Fruit fly (Drosophila melanogaster) ovary, adult (tissue): ENCODE measurements around the gene gdl.

Experiments used
- CG17801 ChIP-seq: fragments of 200-800 bp; optimal IDR thresholded peaks from 2 replicates; lab custom pipeline; 2019; ENCODE audit warnings: missing biosample characterization, mild to moderate bottlenecking, missing genetic modification characterization, moderate library complexity; ENCODE audit not compliant: partially characterized antibody

gdl gene

DNA sequence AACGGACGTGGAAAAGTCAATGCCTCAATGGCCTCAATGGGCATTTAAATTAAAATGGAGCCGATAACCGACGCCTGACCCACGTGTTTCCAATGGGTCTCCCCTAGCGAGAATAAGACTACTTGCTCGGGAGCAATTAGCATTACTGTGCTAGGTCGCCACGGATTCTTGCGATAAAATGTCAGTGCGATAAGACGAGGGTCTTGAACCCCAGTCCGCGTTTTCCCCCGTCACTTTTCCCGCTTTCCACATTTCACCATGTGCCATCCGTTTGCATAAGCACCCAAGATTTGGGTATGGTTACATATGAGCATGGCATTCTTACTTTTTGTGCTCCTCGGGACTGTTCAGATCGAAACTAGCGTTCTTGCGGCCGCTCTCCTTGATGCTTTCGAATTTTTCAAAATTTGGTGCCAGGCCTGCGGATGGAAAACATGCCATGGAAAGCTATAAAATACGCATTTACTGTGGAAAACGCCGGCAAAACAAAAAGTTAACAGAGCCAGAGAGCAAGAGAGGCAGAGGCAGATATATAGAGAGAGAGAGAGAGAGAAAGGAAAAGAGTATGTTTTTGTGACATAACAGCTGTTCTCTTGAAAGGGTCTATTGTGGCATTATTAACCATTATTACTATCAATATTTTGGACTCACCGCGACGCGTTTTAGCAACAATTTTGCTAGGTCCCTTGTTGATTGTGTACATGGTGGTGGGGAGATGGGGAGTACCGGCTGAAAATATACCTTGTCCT is 1.9 kb upstream of the gdl start:
- TF ChIP-seq CG17801: no peak

DNA sequence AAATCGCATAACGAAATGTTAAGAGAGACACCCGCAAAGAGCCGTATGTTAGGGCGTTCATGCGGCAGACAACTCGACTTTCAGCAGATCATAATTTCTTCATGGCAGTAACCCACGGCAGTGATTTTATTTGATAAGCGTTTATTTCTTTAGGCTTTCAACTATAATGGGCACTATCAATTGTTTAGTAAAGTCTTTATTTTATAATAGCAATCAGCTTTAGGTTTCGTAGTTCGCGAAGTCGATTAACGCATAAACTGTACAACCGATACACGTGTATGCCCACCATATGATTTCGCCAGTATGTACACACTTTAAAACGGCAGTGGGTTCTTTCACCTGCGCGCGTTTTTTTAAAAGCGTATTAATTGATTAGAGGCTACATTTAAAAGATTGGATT is 1.0 kb upstream of the gdl start, which contains the start of gene CG7841:
Gene CG7841 (minus strand): TSS at position 20 of the 400 bp plus-strand sequence.
- TF ChIP-seq CG17801: peak; percentile 99

DNA sequence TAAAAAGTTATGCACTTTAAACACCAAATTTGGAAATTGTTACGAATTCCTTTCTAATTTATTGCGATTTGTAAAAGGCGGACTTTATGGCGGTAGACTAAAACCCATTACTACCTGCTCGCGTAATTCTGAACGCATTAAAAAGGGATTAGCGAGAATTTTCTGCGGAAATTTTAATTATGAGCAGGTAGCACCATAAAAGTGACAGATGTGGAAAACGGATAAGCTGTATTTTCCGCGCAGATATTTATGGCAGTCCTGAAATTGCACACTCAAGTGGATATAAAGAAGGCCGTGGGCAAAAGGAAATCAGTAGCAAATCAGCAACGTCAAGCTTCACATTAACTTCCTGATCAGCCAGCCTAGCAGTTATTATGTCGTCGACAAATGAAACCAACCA is 495 bp upstream of the gdl start, which contains the start of gene Z600:
Gene Z600 (plus strand): TSS at position 312 of the 400 bp plus-strand sequence.
- TF ChIP-seq CG17801: no peak

DNA sequence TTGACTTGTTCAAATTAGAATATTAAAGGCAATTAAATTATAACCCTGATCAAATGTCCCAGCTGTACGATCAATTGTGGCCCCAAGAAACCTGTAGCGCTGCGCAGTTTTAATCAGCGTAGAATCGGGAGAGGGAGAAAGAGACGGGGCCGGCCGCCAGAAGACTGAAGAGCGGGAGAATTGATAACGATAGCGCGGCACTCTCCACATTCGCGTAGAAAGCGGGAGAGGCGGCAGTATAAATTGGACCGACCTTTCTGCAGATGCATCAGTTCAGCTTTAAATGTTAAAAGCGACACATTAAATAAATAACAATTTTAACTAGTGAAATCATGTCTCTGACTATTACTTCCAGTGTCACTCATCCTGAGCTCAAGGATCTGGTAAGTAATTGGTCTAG is 1.5 kb downstream of the gdl start, which contains the start of gene MsrA:
Gene MsrA (plus strand): TSS at position 266 of the 400 bp plus-strand sequence.
- TF ChIP-seq CG17801: peak; percentile 36

DNA sequence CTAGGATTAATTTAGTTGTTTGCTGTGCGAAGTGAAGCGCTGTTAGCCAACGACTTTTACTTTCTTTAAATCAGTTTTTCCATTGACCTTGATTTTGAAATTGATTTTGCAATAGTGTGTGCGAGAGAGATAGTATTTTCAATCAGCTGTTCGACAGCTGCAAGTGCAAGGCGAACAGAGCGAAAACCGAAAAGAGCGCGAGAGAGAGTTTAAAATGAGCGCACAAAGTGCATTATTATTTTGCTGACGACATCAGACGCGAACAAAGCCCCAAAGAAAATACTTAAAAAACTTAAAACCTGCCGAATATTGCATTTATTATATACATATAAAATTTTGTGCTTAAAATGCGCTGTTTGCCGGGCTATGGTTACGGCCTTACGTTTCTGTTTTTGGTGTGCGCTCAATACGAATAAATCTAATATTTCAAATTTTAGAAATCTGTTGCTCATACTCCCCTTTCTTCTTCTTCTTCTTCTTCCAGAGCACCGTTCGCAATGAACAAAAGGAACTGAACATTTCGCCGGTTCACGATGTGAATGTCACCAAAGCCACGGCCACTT is 2.5 kb downstream of the gdl start:
- peak; percentile 56 for TF ChIP-seq CG17801

DNA sequence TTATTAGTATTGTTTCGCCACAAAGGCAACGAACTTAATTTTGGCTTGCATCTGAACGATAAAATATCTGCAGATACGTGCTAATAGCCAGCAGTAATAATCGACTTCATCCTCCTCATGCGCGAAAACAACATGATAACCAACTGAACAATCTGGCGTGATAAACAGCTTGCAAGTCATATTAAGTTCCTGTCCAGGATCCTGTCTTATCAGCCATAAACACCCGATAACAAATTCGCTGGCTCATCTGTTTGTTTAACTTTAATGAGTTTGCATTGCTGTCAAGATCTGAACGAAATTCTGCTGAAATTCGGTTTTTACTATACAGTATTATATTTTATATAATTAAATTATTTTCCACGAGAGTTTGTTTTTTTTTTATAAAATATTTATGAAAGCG is 4.0 kb downstream of the gdl start:
- TF ChIP-seq CG17801: no peak

DNA sequence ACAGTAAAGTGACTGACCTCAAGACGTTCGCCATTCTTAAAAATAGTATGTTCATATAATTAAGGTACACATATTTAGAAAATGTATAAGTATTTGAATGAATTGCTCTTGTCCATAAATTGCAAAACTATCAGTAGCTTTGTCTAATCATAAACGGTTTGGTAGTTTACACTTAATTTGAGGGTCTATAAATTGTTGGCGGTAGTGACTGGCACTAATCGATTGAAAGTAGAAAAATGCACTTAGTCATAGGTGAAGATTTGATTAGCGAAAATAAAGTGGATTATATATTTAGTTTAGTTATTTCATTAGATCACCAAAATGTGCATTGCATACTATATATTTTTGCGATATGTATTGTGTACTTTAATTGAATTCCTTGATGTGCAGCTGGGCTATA is 4.5 kb downstream of the gdl start:
- no peak for TF ChIP-seq CG17801

DNA sequence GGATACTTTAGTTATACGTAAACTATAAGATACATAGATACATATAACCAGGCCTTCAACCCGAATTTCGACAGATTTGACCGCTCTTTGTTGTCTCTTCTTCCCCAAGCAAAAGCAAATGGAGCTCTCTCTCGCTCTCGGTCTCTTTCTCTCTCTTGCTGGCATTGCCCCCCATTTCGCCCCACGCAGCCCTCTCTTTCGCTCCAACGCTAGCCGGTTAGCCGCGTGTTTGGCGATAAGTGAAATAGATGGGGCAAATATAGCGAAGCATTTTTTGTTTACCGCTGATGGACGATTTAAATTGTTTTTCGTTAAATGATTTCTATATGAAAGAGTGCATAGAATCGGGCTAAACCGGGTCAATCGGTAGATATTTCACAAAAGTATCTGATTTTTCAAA is 5.2 kb downstream of the gdl start:
- no peak for TF ChIP-seq CG17801

DNA sequence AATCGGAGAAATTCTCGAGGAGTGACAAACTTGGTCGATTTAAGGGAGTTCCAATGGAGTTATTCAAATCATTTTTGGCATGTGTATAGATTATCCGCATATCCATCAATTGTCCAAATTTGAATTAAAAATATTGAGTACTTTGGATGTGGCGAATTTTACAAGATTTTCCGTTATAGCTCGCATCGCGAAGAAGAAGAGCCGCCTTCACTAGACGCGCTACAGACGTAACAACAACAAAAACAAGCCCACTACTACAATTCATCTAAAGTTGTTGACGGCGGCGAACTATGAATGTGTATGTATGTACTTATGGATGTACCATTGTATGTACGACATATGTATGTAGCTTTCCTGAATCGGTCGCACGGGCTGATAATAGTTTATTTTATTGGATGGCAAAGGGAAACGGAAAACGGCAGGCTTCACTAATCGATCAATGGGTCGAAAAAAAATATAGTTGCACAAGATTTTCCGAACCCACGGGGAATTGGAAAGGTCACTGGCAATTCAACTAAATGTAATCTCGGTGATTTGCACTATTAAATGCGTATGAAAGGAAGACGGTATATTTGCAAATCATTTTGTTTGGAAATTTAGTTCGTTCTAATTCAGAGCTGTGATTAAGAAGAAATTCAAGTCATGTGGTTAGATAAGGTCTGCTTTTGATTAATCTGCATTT is 5.7 kb downstream of the gdl start:
- TF ChIP-seq CG17801: no peak

DNA sequence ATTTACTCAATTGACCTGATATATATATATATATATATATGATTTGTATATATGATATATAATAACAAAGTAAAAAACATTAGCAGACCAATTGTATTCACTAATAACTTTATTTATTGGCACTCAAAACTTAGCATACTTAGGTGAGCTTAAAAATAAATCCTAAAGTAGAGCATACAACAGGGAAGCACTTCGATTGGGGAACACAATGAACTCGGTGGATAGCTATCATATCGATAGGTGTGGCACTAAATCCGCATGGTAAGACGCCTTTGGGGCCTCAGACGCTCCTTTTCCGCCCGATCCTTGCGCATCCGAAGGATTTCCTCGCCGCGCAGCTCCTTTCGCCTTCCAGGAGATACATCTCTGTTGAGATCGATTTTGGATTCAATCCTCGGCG is 7.2 kb downstream of the gdl start:
- no peak for TF ChIP-seq CG17801

DNA sequence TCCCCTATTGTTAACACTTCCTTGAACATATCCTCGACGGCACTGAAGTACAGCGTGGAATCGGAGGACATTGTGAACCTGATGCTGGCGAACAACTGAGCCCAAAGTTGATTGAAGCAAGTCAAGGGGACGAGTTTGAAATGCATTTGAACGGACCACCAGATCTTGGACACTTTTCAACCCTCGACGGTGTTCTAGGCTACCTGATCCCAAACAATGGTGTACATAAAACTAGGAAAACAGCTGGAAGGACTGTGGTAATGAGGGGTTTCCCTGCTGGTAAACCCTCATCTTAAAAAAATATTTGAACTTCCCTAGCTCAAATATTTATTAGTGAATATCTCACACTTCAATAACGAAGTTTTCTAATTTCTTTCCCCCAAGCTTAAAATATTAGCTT is 7.7 kb downstream of the gdl start, which contains the start of gene CG13454:
Gene CG13454 (minus strand): TSS at position 101 of the 400 bp plus-strand sequence.
- no peak for TF ChIP-seq CG17801

DNA sequence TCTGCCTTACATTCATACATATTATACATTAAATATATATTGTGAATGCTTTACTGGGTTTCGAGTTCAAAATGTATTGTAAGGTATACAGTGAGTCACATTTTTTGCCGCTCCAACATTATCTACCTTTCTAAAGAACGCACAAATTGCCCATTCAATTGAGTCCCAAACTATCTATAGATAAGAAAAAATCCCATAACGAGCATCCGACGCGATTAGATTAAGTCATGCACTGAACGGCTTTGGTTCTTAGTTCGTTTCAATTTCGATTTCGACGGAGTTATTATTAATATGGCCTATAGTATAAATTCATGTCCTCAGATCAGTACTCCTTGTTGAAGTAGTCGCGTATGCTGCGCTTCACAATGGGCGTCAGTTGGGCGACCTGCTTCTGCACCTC is 8.3 kb downstream of the gdl start:
- TF ChIP-seq CG17801: no peak

DNA sequence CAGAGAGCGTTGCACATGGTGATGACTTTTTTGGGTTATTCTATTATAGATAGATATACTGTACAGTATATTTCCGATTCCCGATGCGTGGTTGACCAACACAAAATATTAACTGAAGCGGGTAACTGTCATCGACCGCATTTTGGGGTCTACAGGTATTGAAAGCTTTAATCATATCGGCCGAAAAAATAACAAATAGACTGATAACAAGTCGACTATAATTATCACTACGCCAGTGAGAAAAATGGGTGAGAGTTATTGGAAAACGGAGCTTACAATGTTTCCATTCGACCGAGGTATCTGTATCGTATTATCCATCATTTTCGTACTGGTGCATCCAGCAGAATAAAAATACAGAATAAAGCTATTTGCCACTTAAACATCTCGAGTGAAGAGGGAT is 9.1 kb downstream of the gdl start:
- TF ChIP-seq CG17801: no peak

DNA sequence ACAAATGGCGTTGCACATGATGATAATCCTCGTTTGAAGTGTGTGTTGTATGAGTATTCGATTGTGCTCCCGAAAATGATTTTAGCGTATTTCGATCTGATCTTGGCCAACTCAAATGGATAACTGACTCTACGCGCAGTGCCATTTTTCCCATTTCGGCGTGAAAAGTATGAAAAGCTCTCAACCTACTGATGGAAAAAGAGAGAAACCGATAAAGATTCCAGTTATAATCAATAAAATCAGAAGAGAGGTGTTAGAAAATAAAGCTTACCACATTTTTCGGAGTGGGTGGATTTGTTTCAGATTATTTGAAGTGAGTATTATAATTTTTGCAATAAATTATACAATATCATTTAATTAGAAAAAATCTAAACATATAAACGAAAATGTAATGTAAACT is 10.2 kb downstream of the gdl start, which contains the start of gene mex1:
Gene mex1 (minus strand): TSS at position 101 of the 400 bp plus-strand sequence.
- TF ChIP-seq CG17801: no peak

DNA sequence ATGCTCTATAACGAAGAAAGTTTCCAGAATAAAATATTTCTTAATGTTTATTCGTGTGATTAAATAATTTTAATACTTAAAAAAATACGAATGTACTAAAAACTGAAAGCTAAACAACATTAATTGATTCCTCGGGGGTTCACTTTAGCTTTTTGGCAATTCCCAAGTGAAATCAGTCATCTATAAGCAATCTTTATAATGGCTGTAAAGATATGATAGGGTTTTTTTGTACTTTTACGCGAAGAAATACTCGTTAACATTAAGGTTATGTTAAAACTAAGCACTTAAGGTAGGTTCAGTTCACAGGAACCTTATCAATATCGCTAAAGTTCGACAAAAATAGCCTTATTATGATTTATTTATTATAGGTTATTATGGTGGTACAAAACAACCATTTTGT is 10.7 kb downstream of the gdl start:
- TF ChIP-seq CG17801: no peak

DNA sequence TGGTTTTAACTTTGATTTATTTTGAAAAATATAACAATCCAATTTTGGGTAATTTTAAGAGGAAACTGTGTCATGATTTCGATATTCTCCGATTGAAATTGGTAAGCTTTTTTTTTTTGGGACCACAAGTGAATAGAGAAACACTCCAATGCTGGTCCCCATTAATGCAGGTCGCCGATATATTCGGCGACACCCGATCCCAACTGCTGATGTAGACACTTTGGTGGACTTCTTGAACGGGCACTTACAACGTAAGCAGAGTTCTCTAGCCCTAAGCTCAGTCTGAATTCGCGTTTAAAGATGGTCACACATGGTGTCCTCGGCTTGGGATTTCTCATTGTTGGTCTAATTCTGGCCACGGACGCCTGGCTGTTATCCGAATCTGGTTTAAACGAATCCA is 11.1 kb downstream of the gdl start, which contains the start of gene yellow-k:
Gene yellow-k (plus strand): TSS at position 301 of the 400 bp plus-strand sequence.
- no peak for TF ChIP-seq CG17801

DNA sequence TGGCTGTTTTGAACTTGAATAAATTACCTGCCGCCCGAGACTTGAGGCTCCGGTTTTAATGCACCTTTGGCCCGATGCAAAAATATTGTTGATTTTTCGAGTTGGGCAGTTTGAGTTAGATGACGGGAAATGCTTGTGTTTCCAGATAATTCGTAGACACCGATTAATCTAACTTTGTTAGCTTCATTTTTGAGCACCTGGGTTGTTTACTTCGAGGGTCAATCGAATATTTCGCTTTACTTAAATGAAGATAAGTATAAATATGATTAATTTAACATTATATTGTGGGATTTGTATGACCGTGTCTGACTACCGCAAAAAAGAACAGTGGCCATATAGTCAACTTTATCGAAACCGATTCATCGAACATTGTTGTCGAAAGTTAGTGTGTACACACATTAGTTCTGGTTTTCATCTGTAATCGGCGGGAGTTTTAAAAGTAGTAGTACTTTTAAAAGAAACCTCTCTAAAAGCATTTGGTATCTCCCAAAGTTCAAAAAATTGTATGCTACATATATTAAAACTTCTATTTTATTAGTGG is 14.6 kb downstream of the gdl start, which contains the start of gene CG7945:
Gene CG7945 (minus strand): TSS at position 332 of the 541 bp plus-strand sequence.
- peak; percentile 16 for TF ChIP-seq CG17801
